Fruit fly (Drosophila melanogaster) whole organism, embryonic: ENCODE measurements around the gene CG6766.
A peak's percentile ranks its signal among the peaks of the same experiment; 100 is the strongest.

ENCODE experiments used
- Awh ChIP-seq: fragments of 200-800 bp; sonication (Bioruptor generic); IDR thresholded peaks from 2 replicates; pipeline ENCODE4, ENCODE4 v1.3.6; 2022; ENCODE audit warnings: missing biosample characterization, missing genetic modification characterization
- Bgb ChIP-seq: fragments of 200-800 bp; sonication (Bioruptor generic); IDR thresholded peaks from 2 replicates; pipeline ENCODE4 v1.3.6; 2022; ENCODE audit warnings: missing biosample characterization, missing genetic modification characterization; ENCODE audit not compliant: partially characterized antibody
- Bteb2 ChIP-seq: fragments of 200-800 bp; sonication (Bioruptor generic); optimal IDR thresholded peaks from 2 replicates; lab custom pipeline; 2016; ENCODE audit warnings: missing biosample characterization, missing genetic modification characterization
- CG10462 ChIP-seq: fragments of 200-800 bp; sonication (Bioruptor generic); optimal IDR thresholded peaks from 2 replicates; lab custom pipeline; 2016; ENCODE audit warnings: missing biosample characterization, missing genetic modification characterization
- CG11560 ChIP-seq: fragments of 200-800 bp; sonication (Bioruptor generic); IDR thresholded peaks from 3 replicates; pipeline ENCODE4 v1.3.6; 2022; ENCODE audit warnings: missing biosample characterization, missing genetic modification characterization
- CG13123 ChIP-seq: fragments of 200-800 bp; sonication (Bioruptor generic); optimal IDR thresholded peaks from 2 replicates; lab custom pipeline; 2016; ENCODE audit warnings: missing biosample characterization, missing genetic modification characterization
- CG13424 ChIP-seq: fragments of 200-800 bp; sonication (Bioruptor generic); optimal IDR thresholded peaks from 2 replicates; lab custom pipeline; 2019; ENCODE audit warnings: missing biosample characterization, mild to moderate bottlenecking, missing genetic modification characterization, moderate library complexity
- CG13775 ChIP-seq: fragments of 200-800 bp; sonication (Bioruptor generic); optimal IDR thresholded peaks from 3 replicates; lab custom pipeline; 2017; ENCODE audit warnings: missing biosample characterization, mild to moderate bottlenecking, missing genetic modification characterization
- CG14965 ChIP-seq: fragments of 200-800 bp; sonication (Bioruptor generic); optimal IDR thresholded peaks from 2 replicates; lab custom pipeline; 2016; ENCODE audit warnings: missing biosample characterization, missing genetic modification characterization, borderline replicate concordance
- CG16813 ChIP-seq: fragments of 200-800 bp; sonication (Bioruptor generic); IDR thresholded peaks from 3 replicates; pipeline ENCODE4 v1.3.6; 2022; ENCODE audit warnings: missing biosample characterization, missing genetic modification characterization; ENCODE audit not compliant: partially characterized antibody
- CG17361 ChIP-seq: fragments of 200-800 bp; sonication (Bioruptor generic); IDR thresholded peaks from 3 replicates; pipeline ENCODE4 v1.3.6; 2022; ENCODE audit warnings: missing biosample characterization, missing genetic modification characterization
- CG17612 ChIP-seq: fragments of 200-800 bp; sonication (Bioruptor generic); IDR thresholded peaks from 2 replicates; pipeline ENCODE4 v1.3.6; 2022; ENCODE audit warnings: missing biosample characterization, missing genetic modification characterization
- CG18599 ChIP-seq: fragments of 200-800 bp; sonication (Bioruptor generic); optimal IDR thresholded peaks from 3 replicates; lab custom pipeline; 2017; ENCODE audit warnings: missing biosample characterization, missing genetic modification characterization, mild to moderate bottlenecking, moderate library complexity, missing genetic modification reagents
- CG30431 ChIP-seq: fragments of 200-800 bp; sonication (Bioruptor generic); optimal IDR thresholded peaks from 2 replicates; lab custom pipeline; 2017; ENCODE audit warnings: missing biosample characterization, missing genetic modification characterization
- CG4707 ChIP-seq: fragments of 200-800 bp; sonication (Bioruptor generic); optimal IDR thresholded peaks from 2 replicates; lab custom pipeline; 2018; ENCODE audit warnings: missing biosample characterization, mild to moderate bottlenecking, missing genetic modification characterization, moderate library complexity
- CG4730 ChIP-seq: fragments of 200-800 bp; sonication (Bioruptor generic); IDR thresholded peaks from 2 replicates; pipeline ENCODE4 v1.3.6; 2022; ENCODE audit warnings: missing biosample characterization, missing genetic modification characterization
- CG6175 ChIP-seq: fragments of 200-800 bp; sonication (Bioruptor generic); IDR thresholded peaks from 3 replicates; pipeline ENCODE4 v1.3.6; 2022; ENCODE audit warnings: missing biosample characterization, missing genetic modification characterization
- CG6683 ChIP-seq: fragments of 200-800 bp; sonication (Bioruptor generic); optimal IDR thresholded peaks from 2 replicates; lab custom pipeline; 2017; ENCODE audit warnings: missing biosample characterization, mild to moderate bottlenecking, missing genetic modification characterization, missing genetic modification reagents
- CG6689 ChIP-seq: fragments of 200-800 bp; sonication (Bioruptor generic); IDR thresholded peaks from 2 replicates; pipeline ENCODE4 v1.3.6; 2022; ENCODE audit warnings: missing biosample characterization, missing genetic modification characterization
- CTCF ChIP-seq: fragments of 200-800 bp; sonication (Bioruptor generic); optimal IDR thresholded peaks from 2 replicates; lab custom pipeline; 2017; ENCODE audit warnings: missing biosample characterization, mild to moderate bottlenecking, missing genetic modification characterization, moderate library complexity
- Dad ChIP-seq: fragments of 200-800 bp; sonication (Bioruptor generic); optimal IDR thresholded peaks from 3 replicates; lab custom pipeline; 2016; ENCODE audit warnings: missing biosample characterization, missing genetic modification characterization
- Deaf1 ChIP-seq: fragments of 200-800 bp; optimal IDR thresholded peaks from 3 replicates; lab custom pipeline; 2019; ENCODE audit warnings: missing biosample characterization, mild to moderate bottlenecking, missing genetic modification characterization, moderate library complexity
- Doc3 ChIP-seq: fragments of 200-800 bp; sonication (Bioruptor generic); IDR thresholded peaks from 3 replicates; pipeline ENCODE4 v1.3.6; 2022; ENCODE audit warnings: missing biosample characterization, missing genetic modification characterization; ENCODE audit not compliant: partially characterized antibody
- H15 ChIP-seq: fragments of 200-800 bp; sonication (Bioruptor generic); IDR thresholded peaks from 3 replicates; pipeline ENCODE4 v1.3.6; 2022; ENCODE audit warnings: missing biosample characterization, missing genetic modification characterization
- HLH54F ChIP-seq: fragments of 200-800 bp; sonication (Bioruptor generic); optimal IDR thresholded peaks from 3 replicates; lab custom pipeline; 2016; ENCODE audit warnings: missing biosample characterization, missing genetic modification characterization
- HmgD ChIP-seq: fragments of 200-800 bp; sonication (Bioruptor generic); optimal IDR thresholded peaks from 3 replicates; lab custom pipeline; 2016; ENCODE audit warnings: missing biosample characterization, missing genetic modification characterization
- Hmr ChIP-seq: fragments of 200-800 bp; sonication (Bioruptor generic); optimal IDR thresholded peaks from 3 replicates; lab custom pipeline; 2017; ENCODE audit warnings: mild to moderate bottlenecking, missing biosample characterization, missing genetic modification reagents, missing genetic modification characterization
- TFAM ChIP-seq: fragments of 200-800 bp; sonication (Bioruptor generic); optimal IDR thresholded peaks from 2 replicates; lab custom pipeline; 2017; ENCODE audit warnings: missing biosample characterization, missing genetic modification characterization, inconsistent platforms
- al ChIP-seq: fragments of 200-800 bp; sonication (Bioruptor generic); IDR thresholded peaks from 2 replicates; pipeline ENCODE4 v1.3.6; 2022; ENCODE audit warnings: missing biosample characterization, missing genetic modification characterization
- ase ChIP-seq: fragments of 200-800 bp; sonication (Bioruptor generic); IDR thresholded peaks from 3 replicates; pipeline ENCODE4 v1.3.6; 2022; ENCODE audit warnings: missing biosample characterization, missing genetic modification characterization
- bigmax ChIP-seq: fragments of 200-800 bp; sonication (Bioruptor generic); optimal IDR thresholded peaks from 2 replicates; lab custom pipeline; 2018; ENCODE audit warnings: missing biosample characterization, mild to moderate bottlenecking, missing genetic modification characterization
- chinmo ChIP-seq: fragments of 200-800 bp; sonication (Bioruptor generic); IDR thresholded peaks from 4 replicates; pipeline ENCODE4 v1.3.6; 2022; ENCODE audit warnings: missing biosample characterization, missing genetic modification characterization; ENCODE audit not compliant: partially characterized antibody
- exex ChIP-seq: fragments of 200-800 bp; sonication (Bioruptor generic); optimal IDR thresholded peaks from 4 replicates; lab custom pipeline; 2018; ENCODE audit warnings: missing biosample characterization, mild to moderate bottlenecking, missing genetic modification characterization, moderate library complexity
- her ChIP-seq: fragments of 200-800 bp; sonication (Bioruptor generic); optimal IDR thresholded peaks from 2 replicates; lab custom pipeline; 2016; ENCODE audit warnings: missing biosample characterization, missing genetic modification characterization
- jing ChIP-seq: fragments of 200-800 bp; sonication (Bioruptor generic); optimal IDR thresholded peaks from 2 replicates; lab custom pipeline; 2018; ENCODE audit warnings: missing biosample characterization, mild to moderate bottlenecking, missing genetic modification characterization
- ken ChIP-seq: fragments of 200-800 bp; sonication (Bioruptor generic); IDR thresholded peaks from 3 replicates; pipeline ENCODE4 v1.3.6; 2022; ENCODE audit warnings: missing biosample characterization, missing genetic modification characterization
- knrl ChIP-seq: fragments of 200-800 bp; sonication (Bioruptor generic); IDR thresholded peaks from 3 replicates; pipeline ENCODE4 v1.3.6; 2022; ENCODE audit warnings: missing biosample characterization, missing genetic modification characterization; ENCODE audit not compliant: partially characterized antibody
- luna ChIP-seq: fragments of 200-800 bp; sonication (Bioruptor generic); optimal IDR thresholded peaks from 2 replicates; lab custom pipeline; 2016; ENCODE audit warnings: missing biosample characterization, missing genetic modification characterization
- mam ChIP-seq: fragments of 200-800 bp; sonication (Bioruptor generic); optimal IDR thresholded peaks from 3 replicates; lab custom pipeline; 2016; ENCODE audit warnings: missing biosample characterization, missing genetic modification characterization
- nom ChIP-seq: fragments of 200-800 bp; sonication (Bioruptor generic); optimal IDR thresholded peaks from 2 replicates; lab custom pipeline; 2017; ENCODE audit warnings: missing biosample characterization, missing genetic modification characterization, mild to moderate bottlenecking, moderate library complexity, missing genetic modification reagents
- pan ChIP-seq, 4 experiments: fragments of >200 bp in 3 of 4; fragments of 200-800 bp in 1 of 4; sonication (Bioruptor generic) in 1 of 4; optimal IDR thresholded peaks in 3 of 4; IDR thresholded peaks in 1 of 4; 2 replicates each; pipeline versions ENCODE4 v1.3.6 to Lab custom; 2017 to 2022; ENCODE audit warnings: missing biosample characterization in 2 of 4, missing genetic modification characterization in 2 of 4, mixed read lengths in 1 of 4
- peb ChIP-seq: fragments of 200-800 bp; sonication (Bioruptor generic); IDR thresholded peaks from 2 replicates; pipeline ENCODE4 v1.3.6; 2022; ENCODE audit warnings: missing biosample characterization, missing genetic modification characterization
- pfk ChIP-seq: fragments of 200-800 bp; sonication (Bioruptor generic); optimal IDR thresholded peaks from 2 replicates; lab custom pipeline; 2018; ENCODE audit warnings: missing biosample characterization, mild to moderate bottlenecking, missing genetic modification characterization, moderate library complexity
- pita ChIP-seq: fragments of 200-800 bp; sonication (Bioruptor generic); optimal IDR thresholded peaks from 2 replicates; lab custom pipeline; 2017; ENCODE audit warnings: missing biosample characterization, mild to moderate bottlenecking, missing genetic modification characterization
- ranshi ChIP-seq: fragments of 200-800 bp; sonication (Bioruptor generic); IDR thresholded peaks from 2 replicates; pipeline ENCODE4 v1.3.6; 2022; ENCODE audit warnings: missing biosample characterization, missing genetic modification characterization
- run ChIP-seq: fragments of 200-800 bp; sonication (Bioruptor generic); optimal IDR thresholded peaks from 3 replicates; lab custom pipeline; 2018; ENCODE audit warnings: missing biosample characterization, mild to moderate bottlenecking, missing genetic modification characterization
- sima ChIP-seq: fragments of 200-800 bp; sonication (Bioruptor generic); optimal IDR thresholded peaks from 2 replicates; lab custom pipeline; 2016; ENCODE audit warnings: missing biosample characterization, missing genetic modification characterization
- sqz ChIP-seq: fragments of 200-800 bp; sonication (Bioruptor generic); optimal IDR thresholded peaks from 3 replicates; lab custom pipeline; 2018; ENCODE audit warnings: missing biosample characterization, mild to moderate bottlenecking, missing genetic modification characterization

CG6766 gene

DNA sequence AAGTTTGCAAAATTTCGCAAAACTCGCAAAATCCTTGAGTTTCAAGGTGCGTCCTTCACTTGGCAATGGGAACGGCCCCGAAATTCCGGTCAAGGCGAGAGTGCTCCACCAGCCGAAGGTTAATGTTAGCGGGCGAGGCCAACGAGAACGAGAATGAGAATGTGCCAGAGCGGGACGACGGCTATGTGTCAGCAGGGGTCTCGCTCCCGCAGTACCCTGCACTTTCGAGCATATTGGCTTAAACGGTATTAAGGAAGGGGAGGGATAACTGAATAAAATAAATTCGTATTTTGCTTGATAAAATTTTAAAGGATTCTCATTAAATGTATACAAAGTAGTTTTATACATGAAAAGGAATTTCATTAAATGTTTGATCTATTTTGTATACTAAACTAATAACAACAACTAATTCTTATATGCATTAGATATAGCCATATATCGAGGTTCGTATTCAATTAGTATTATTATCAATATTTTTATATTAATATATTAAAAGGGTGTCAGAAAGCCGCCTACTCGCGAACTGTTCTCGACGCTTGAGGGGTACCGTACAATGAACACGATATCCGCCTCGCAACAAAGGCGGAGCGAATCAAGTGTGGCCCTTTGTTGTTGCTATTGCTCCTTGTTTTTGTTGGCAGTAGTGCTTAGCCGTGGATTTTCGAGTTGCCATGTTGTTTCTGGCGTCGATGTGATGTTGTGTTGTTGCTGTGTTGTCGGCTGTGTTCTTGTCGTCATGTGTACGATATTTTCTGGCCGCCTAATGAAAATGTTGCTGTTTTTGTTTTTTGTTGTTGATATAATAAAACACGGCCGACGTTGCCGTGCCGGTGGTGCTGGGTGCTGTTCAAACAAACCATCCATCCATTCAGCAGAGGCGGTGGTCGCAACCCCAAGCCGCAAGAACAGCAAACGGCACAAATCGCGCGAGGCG lies 33.8 kb downstream of the CG6766 start (continued):
- TF ChIP-seq CG4730 (GFP tag; lab: Robert Waterston, UW) (no peak), knrl (GFP tag; lab: Robert Waterston, UW) (no peak), Deaf1 (tag; lab: Kevin White, UChicago) (peak; percentile 77), mam (GFP tag; lab: Kevin White, UChicago) (peak; percentile 69), ranshi (no peak), Bgb (no peak), sqz (peak; percentile 81), CG10462 (peak; percentile 90), CG17612 (GFP tag; lab: Robert Waterston, UW) (no peak), CG13775 (GFP tag; lab: Kevin White, UChicago) (peak; percentile 96), ase (GFP tag; lab: Robert Waterston, UW) (no peak), jing (peak; percentile 71), Hmr (GFP tag; lab: Kevin White, UChicago) (peak; percentile 96), chinmo (no peak), Awh (GFP tag; lab: Robert Waterston, UW) (no peak), TFAM (GFP tag; lab: Kevin White, UChicago) (peak; percentile 32), CG4707 (GFP tag; lab: Kevin White, UChicago) (peak; percentile 22), CG13424 (tag; lab: Kevin White, UChicago) (peak; percentile 98), al (GFP tag; lab: Robert Waterston, UW) (no peak), exex (tag; lab: Kevin White, UChicago) (peak; percentile 75), CG6689 (GFP tag; lab: Robert Waterston, UW) (no peak), Bteb2 (GFP tag; lab: Kevin White, UChicago) (peak; percentile 30), H15 (GFP tag; lab: Robert Waterston, UW) (no peak), peb (GFP tag; lab: Robert Waterston, UW) (no peak), her (GFP tag; lab: Kevin White, UChicago) (peak; percentile 30), Dad (GFP tag; lab: Kevin White, UChicago) (peak; percentile 24), luna (peak; percentile 32), CTCF (GFP tag; lab: Kevin White, UChicago) (peak; percentile 21), CG30431 (GFP tag; lab: Kevin White, UChicago) (peak; percentile 87), HmgD (GFP tag; lab: Kevin White, UChicago) (no peak), CG16813 (GFP tag; lab: Robert Waterston, UW) (no peak), Doc3 (GFP tag; lab: Robert Waterston, UW) (no peak), nom (GFP tag; lab: Kevin White, UChicago) (peak; percentile 81), CG6175 (GFP tag; lab: Robert Waterston, UW) (no peak), pan (optimal IDR thresholded peaks at IDR 0.05; lab: Kevin White, UChicago) (peak in 1 of 2 experiments; percentile 79), pan (GFP tag; optimal IDR thresholded peaks at IDR 0.05 in 1 of 2, IDR thresholded peaks at IDR 0.05 in 1 of 2) (peak in 1 of 2 experiments; percentile 69), CG6683 (GFP tag; lab: Kevin White, UChicago) (peak; percentile 90), pfk (GFP tag; lab: Kevin White, UChicago) (no peak), CG17361 (GFP tag; lab: Robert Waterston, UW) (no peak), CG18599 (GFP tag; lab: Kevin White, UChicago) (peak; percentile 96), CG13123 (GFP tag; lab: Kevin White, UChicago) (peak; percentile 87), sima (GFP tag; lab: Kevin White, UChicago) (no peak), run (peak; percentile 88), CG14965 (GFP tag; lab: Kevin White, UChicago) (peak; percentile 12), HLH54F (GFP tag; lab: Kevin White, UChicago) (peak; percentile 46), bigmax (GFP tag; lab: Kevin White, UChicago) (no peak), ken (GFP tag; lab: Robert Waterston, UW) (no peak), CG11560 (tag; lab: Robert Waterston, UW) (no peak), pita (no peak)
